Worm (Caenorhabditis elegans) whole organism, late embryonic: ENCODE results near the gene nhr-61.

ENCODE experiments used
- C38D4.7 ChIP-seq: fragments of 200-800 bp; sonication (Bioruptor generic); optimal IDR thresholded peaks from 2 replicates; lab custom pipeline; 2018; ENCODE audit warnings: mild to moderate bottlenecking, missing genetic modification characterization, moderate library complexity, missing compliant biosample characterization
- F13H6.1 ChIP-seq: sonication (generic microtip); optimal IDR thresholded peaks from 2 replicates; lab custom pipeline; 2016; ENCODE audit warnings: missing genetic modification characterization, missing compliant biosample characterization
- ama-1 ChIP-seq: fragments of 150-350 bp; optimal IDR thresholded peaks from 2 replicates; lab custom pipeline; 2014
- ceh-14 ChIP-seq: sonication (generic microtip); optimal IDR thresholded peaks from 2 replicates; lab custom pipeline; 2016; ENCODE audit warnings: missing genotype, missing genetic modification characterization, missing compliant biosample characterization
- ceh-18 ChIP-seq: sonication (generic microtip); optimal IDR thresholded peaks from 2 replicates; lab custom pipeline; 2016; ENCODE audit warnings: missing genetic modification characterization, missing compliant biosample characterization
- ceh-19 ChIP-seq: fragments of 200-800 bp; sonication (Bioruptor generic); optimal IDR thresholded peaks from 2 replicates; lab custom pipeline; 2018; ENCODE audit warnings: mild to moderate bottlenecking, missing genetic modification characterization, missing compliant biosample characterization
- ceh-24 ChIP-seq: sonication (generic microtip); optimal IDR thresholded peaks from 2 replicates; lab custom pipeline; 2016; ENCODE audit warnings: mild to moderate bottlenecking, missing genetic modification characterization, missing compliant biosample characterization
- ceh-31 ChIP-seq: sonication (generic microtip); optimal IDR thresholded peaks from 2 replicates; lab custom pipeline; 2016; ENCODE audit warnings: missing genetic modification characterization, missing compliant biosample characterization
- ceh-34 ChIP-seq: sonication (generic microtip); optimal IDR thresholded peaks from 2 replicates; lab custom pipeline; 2016; ENCODE audit warnings: mild to moderate bottlenecking, missing genetic modification characterization, missing compliant biosample characterization
- ceh-45 ChIP-seq: fragments of 200-800 bp; sonication (Bioruptor generic); IDR thresholded peaks from 2 replicates; pipeline ENCODE4 v1.3.6; 2022; ENCODE audit warnings: missing genetic modification reagents, missing genetic modification characterization, missing compliant biosample characterization
- ceh-48 ChIP-seq: sonication (generic microtip); optimal IDR thresholded peaks from 2 replicates; lab custom pipeline; 2016; ENCODE audit warnings: missing genetic modification characterization, inconsistent platforms, missing compliant biosample characterization
- ceh-6 ChIP-seq: fragments of 200-800 bp; sonication (Bioruptor generic); optimal IDR thresholded peaks from 2 replicates; lab custom pipeline; 2018; ENCODE audit warnings: mild to moderate bottlenecking, missing genetic modification characterization, missing compliant biosample characterization
- ceh-9 ChIP-seq: sonication (generic microtip); optimal IDR thresholded peaks from 2 replicates; lab custom pipeline; 2016; ENCODE audit warnings: mild to moderate bottlenecking, missing genetic modification characterization, inconsistent platforms, missing compliant biosample characterization
- dmd-4 ChIP-seq: sonication (generic microtip); optimal IDR thresholded peaks from 2 replicates; lab custom pipeline; 2016; ENCODE audit warnings: borderline replicate concordance, missing genetic modification characterization, missing compliant biosample characterization
- dve-1 ChIP-seq: sonication (generic microtip); optimal IDR thresholded peaks from 2 replicates; lab custom pipeline; 2017; ENCODE audit warnings: antibody characterized with exemption, mild to moderate bottlenecking, missing genetic modification characterization, missing compliant biosample characterization
- elt-2 ChIP-seq: sonication (generic microtip); optimal IDR thresholded peaks from 2 replicates; lab custom pipeline; 2016; ENCODE audit warnings: missing genetic modification reagents, missing genetic modification characterization, missing compliant biosample characterization
- elt-4 ChIP-seq: sonication (generic microtip); optimal IDR thresholded peaks from 2 replicates; lab custom pipeline; 2016; ENCODE audit warnings: missing genetic modification characterization, missing compliant biosample characterization
- eyg-1 ChIP-seq: sonication (generic microtip); optimal IDR thresholded peaks from 2 replicates; lab custom pipeline; 2016; ENCODE audit warnings: missing genotype, missing genetic modification characterization, missing compliant biosample characterization
- fax-1 ChIP-seq: sonication (generic microtip); optimal IDR thresholded peaks from 2 replicates; lab custom pipeline; 2016; ENCODE audit warnings: missing genotype, missing genetic modification characterization, missing compliant biosample characterization
- gmeb-2 ChIP-seq: sonication (generic microtip); optimal IDR thresholded peaks from 2 replicates; lab custom pipeline; 2016; ENCODE audit warnings: missing genetic modification characterization, inconsistent platforms, missing compliant biosample characterization
- hlh-15 ChIP-seq: sonication (generic microtip); optimal IDR thresholded peaks from 2 replicates; lab custom pipeline; 2016; ENCODE audit warnings: missing genetic modification characterization, missing compliant biosample characterization
- hlh-30 ChIP-seq: sonication (generic microtip); optimal IDR thresholded peaks from 2 replicates; lab custom pipeline; 2017; ENCODE audit warnings: antibody characterized with exemption, missing genetic modification characterization, missing compliant biosample characterization; ENCODE audit not compliant: insufficient read depth
- lim-6 ChIP-seq: sonication (generic microtip); optimal IDR thresholded peaks from 2 replicates; lab custom pipeline; 2016; ENCODE audit warnings: missing genetic modification characterization, missing compliant biosample characterization
- lin-11 ChIP-seq: fragments of 200-800 bp; sonication (Bioruptor generic); optimal IDR thresholded peaks from 2 replicates; lab custom pipeline; 2018; ENCODE audit warnings: mild to moderate bottlenecking, missing genetic modification characterization, missing compliant biosample characterization
- nfya-1 ChIP-seq: sonication (generic microtip); optimal IDR thresholded peaks from 2 replicates; lab custom pipeline; 2017; ENCODE audit warnings: missing genetic modification characterization, mild to moderate bottlenecking, missing compliant biosample characterization, antibody characterized with exemption, moderate library complexity
- nhr-11 ChIP-seq: fragments of 150-350 bp; optimal IDR thresholded peaks from 2 replicates; lab custom pipeline; 2014; ENCODE audit warnings: missing biosample characterization, missing genetic modification characterization
- nhr-232 ChIP-seq: sonication (generic microtip); optimal IDR thresholded peaks from 2 replicates; lab custom pipeline; 2016; ENCODE audit warnings: missing genetic modification characterization, missing compliant biosample characterization
- npax-4 ChIP-seq: sonication (generic microtip); optimal IDR thresholded peaks from 2 replicates; lab custom pipeline; 2016; ENCODE audit warnings: missing genetic modification characterization, missing compliant biosample characterization
- odd-2 ChIP-seq: sonication (generic microtip); optimal IDR thresholded peaks from 2 replicates; lab custom pipeline; 2017; ENCODE audit warnings: antibody characterized with exemption, mild to moderate bottlenecking, missing genetic modification characterization, missing compliant biosample characterization
- pat-9 ChIP-seq: fragments of 200-800 bp; sonication (Bioruptor generic); optimal IDR thresholded peaks from 2 replicates; lab custom pipeline; 2018; ENCODE audit warnings: mild to moderate bottlenecking, missing genetic modification characterization, moderate library complexity, missing compliant biosample characterization
- pax-1 ChIP-seq: fragments of 150-350 bp; optimal IDR thresholded peaks from 2 replicates; lab custom pipeline; 2014; ENCODE audit warnings: missing biosample characterization, missing genetic modification characterization
- pha-2 ChIP-seq: sonication (generic microtip); optimal IDR thresholded peaks from 2 replicates; lab custom pipeline; 2017; ENCODE audit warnings: mild to moderate bottlenecking, missing genetic modification characterization, missing compliant biosample characterization
- pros-1 ChIP-seq: fragments of 150-350 bp; optimal IDR thresholded peaks from 2 replicates; lab custom pipeline; 2014; ENCODE audit warnings: missing biosample characterization, missing genetic modification reagents, missing genetic modification characterization
- tbx-2 ChIP-seq: sonication (generic microtip); optimal IDR thresholded peaks from 2 replicates; lab custom pipeline; 2016; ENCODE audit warnings: missing genetic modification characterization, missing compliant biosample characterization
- tbx-7 ChIP-seq: sonication (generic microtip); optimal IDR thresholded peaks from 2 replicates; lab custom pipeline; 2016; ENCODE audit warnings: missing genotype, missing genetic modification characterization, missing compliant biosample characterization
- ttx-3 ChIP-seq: sonication (generic microtip); optimal IDR thresholded peaks from 2 replicates; lab custom pipeline; 2016; ENCODE audit warnings: missing genetic modification reagents, missing genetic modification characterization, missing compliant biosample characterization
- unc-42 ChIP-seq: sonication (generic microtip); optimal IDR thresholded peaks from 2 replicates; lab custom pipeline; 2016; ENCODE audit warnings: missing genotype, missing genetic modification characterization, missing compliant biosample characterization
- unc-55 ChIP-seq: sonication (generic microtip); optimal IDR thresholded peaks from 2 replicates; lab custom pipeline; 2017; ENCODE audit warnings: missing biosample characterization, missing genetic modification reagents, missing genetic modification characterization
- zip-5 ChIP-seq: sonication (generic microtip); optimal IDR thresholded peaks from 2 replicates; lab custom pipeline; 2016; ENCODE audit warnings: missing genetic modification characterization, missing compliant biosample characterization

Gene nhr-61

DNA sequence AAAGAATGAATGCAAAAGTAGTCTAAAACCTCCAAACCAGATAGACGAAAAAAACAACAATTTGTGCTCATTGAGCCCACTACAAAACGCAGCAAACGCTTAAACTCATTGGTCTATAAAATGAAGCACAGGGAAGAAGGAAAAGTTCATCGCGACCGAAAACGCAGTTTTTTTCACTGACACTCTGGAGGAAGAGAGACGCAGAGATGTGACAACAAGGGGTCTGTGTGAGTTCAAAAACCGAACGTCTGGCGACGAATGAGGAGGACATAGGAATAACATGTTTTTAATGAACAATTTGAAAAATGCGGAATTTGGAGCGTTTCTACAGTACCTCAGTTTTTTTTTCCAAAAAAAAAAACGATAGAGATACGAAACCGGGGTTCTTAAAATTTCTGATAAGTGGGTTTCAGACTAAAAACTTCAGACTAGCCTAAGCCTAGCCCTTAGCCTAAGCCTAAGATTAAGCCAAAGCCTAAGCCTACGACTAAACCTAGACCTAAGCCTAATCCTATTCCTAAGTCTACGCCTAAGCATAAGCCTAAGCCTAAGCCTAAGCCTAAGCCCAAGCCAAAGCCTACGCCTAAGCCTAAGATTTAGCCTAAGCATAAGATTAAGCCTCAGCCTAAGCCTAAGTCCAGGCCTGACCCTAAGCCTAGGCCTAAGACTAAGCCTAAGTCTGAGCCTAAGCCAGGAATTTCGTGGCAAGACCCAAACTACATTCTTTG, 1.1 kb upstream of the nhr-61 start:
- TF ChIP-seq dve-1 (tag; lab: Kevin White, UChicago): peak; percentile 86
- TF ChIP-seq odd-2 (tag; lab: Kevin White, UChicago): no peak

DNA sequence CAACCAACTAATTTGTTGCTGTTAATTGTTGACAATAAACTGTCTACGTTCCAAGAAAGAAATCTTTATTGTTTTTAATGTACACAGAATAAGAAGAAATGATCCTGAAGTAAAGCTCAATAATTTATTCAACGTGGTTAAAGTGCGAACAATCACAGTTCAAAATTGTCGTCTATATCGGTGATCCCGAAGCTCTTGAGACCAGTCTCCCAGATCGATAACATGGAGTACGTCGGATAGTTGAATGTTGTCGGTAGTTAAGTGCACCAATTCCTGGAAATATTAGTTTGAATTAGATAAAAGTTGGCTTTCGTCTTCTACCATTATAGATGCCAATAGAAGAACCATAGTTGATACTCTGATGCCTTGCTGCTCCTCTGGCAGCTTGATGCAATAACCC, 2.3 kb downstream of the nhr-61 start:
- TF ChIP-seq ttx-3 (tag; lab: Kevin White, UChicago) (no peak), fax-1 (tag; lab: Kevin White, UChicago) (no peak), unc-42 (tag; lab: Kevin White, UChicago) (no peak), gmeb-2 (tag; lab: Kevin White, UChicago) (no peak), hlh-15 (tag; lab: Kevin White, UChicago) (no peak), hlh-30 (tag; lab: Kevin White, UChicago) (no peak), zip-5 (tag; lab: Kevin White, UChicago) (no peak), C38D4.7 (GFP tag; lab: Kevin White, UChicago) (no peak), ceh-9 (tag; lab: Kevin White, UChicago) (no peak), lin-11 (tag; lab: Kevin White, UChicago) (no peak), ama-1 (lab: Kevin White, UChicago) (no peak), ceh-14 (tag; lab: Kevin White, UChicago) (no peak), ceh-48 (no peak), eyg-1 (tag; lab: Kevin White, UChicago) (no peak), ceh-18 (tag; lab: Kevin White, UChicago) (no peak), elt-4 (tag; lab: Kevin White, UChicago) (no peak), npax-4 (no peak), ceh-19 (no peak)

DNA sequence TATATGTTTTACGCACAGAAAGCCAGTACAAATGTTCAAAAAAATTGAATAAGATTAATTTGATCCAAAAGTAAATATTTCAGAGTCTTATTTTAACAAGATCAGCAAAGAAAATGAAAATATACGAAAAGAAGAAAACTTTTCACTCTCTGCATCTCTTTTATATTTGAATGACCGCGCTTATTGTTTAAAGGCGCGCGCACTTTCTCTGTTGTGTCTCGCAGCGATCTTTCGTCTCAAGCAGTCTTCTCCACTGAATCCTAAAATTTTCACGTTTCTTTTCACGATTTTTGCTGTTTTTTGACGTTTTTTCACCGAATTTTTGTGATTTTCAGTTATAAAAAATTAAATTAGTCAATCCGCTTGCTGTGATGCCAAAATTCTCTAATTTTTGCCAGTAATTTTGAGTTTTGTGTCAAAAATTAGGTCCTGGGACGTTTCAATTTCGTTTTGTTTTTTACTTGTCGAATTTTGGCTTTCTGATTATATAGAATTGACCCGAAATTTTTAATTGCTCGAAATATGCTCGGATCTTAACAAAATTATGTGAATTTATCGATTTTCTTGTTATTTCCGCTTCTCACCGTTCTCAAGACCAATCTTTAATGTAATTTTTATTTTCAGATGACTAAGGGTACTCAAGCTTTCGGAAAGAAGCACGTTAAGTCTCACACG, 3.3 kb downstream of the nhr-61 start, which contains the start of gene W01D2.1:
W01D2.1 (plus strand) TSS at position 625 of the 675 bp plus-strand sequence.
- TF ChIP-seq unc-55 (GFP tag; lab: Kevin White, UChicago) (peak; percentile 63), ceh-18 (tag; lab: Kevin White, UChicago) (no peak), elt-2 (peak; percentile 37), tbx-7 (no peak), ceh-31 (peak; percentile 51), pax-1 (tag; lab: Kevin White, UChicago) (peak; percentile 25), nfya-1 (tag; lab: Kevin White, UChicago) (peak; percentile 46), dve-1 (tag; lab: Kevin White, UChicago) (peak; percentile 66), tbx-2 (tag; lab: Kevin White, UChicago) (peak; percentile 15), pha-2 (no peak), ceh-34 (no peak), nhr-232 (tag; lab: Kevin White, UChicago) (no peak), nhr-11 (tag; lab: Kevin White, UChicago) (no peak), unc-42 (tag; lab: Kevin White, UChicago) (no peak)
- TF ChIP-seq, all 69 proteins: peak for 7

DNA sequence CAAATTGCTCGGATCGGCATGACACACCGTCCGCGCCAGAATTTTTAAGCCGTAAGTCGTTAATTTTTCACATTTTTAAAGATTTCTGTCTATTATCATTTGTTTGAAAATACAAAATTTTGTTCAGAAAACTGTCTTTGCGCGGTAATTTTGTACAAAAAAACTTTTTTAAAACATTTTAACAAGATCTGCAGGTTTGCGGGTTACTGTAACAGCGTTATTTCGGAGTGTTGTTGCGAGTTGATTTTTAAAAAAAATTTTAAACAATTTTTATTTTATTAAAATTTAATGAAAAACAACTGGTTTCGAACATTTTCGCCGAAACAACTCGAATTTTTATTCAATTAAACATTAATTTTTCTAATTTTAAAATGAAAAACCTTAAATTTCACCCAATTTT, 5.2 kb downstream of the nhr-61 start:
- TF ChIP-seq ceh-6 (GFP tag; lab: Kevin White, UChicago): no peak
- no peak for TF ChIP-seq pros-1
- TF ChIP-seq lim-6 (tag; lab: Kevin White, UChicago): no peak
- TF ChIP-seq ceh-24 (tag; lab: Kevin White, UChicago): no peak
- TF ChIP-seq dmd-4 (tag; lab: Kevin White, UChicago): no peak
- no peak for TF ChIP-seq elt-2
- no peak for TF ChIP-seq ttx-3 (tag; lab: Kevin White, UChicago)
- TF ChIP-seq ceh-34: no peak
- no peak for TF ChIP-seq lin-11 (tag; lab: Kevin White, UChicago)
- no peak for TF ChIP-seq nhr-232 (tag; lab: Kevin White, UChicago)
- no peak for TF ChIP-seq pat-9 (tag; lab: Kevin White, UChicago)
- no peak for TF ChIP-seq ceh-45 (GFP tag; lab: Robert Waterston, UW)
- TF ChIP-seq F13H6.1 (tag; lab: Kevin White, UChicago): no peak
